Fruit fly (Drosophila melanogaster) whole organism, embryonic: ENCODE results near the gene CG5541.
A peak's percentile ranks its signal among the peaks of the same experiment; 100 is the strongest.

Experiments used
- Ada2b ChIP-seq: fragments of 200-800 bp; sonication (Bioruptor generic); IDR thresholded peaks from 2 replicates; pipeline ENCODE4 v1.3.6; 2022; ENCODE audit warnings: missing biosample characterization, missing genetic modification characterization
- Asciz ChIP-seq: fragments of 200-800 bp; sonication (Bioruptor generic); optimal IDR thresholded peaks from 2 replicates; lab custom pipeline; 2017; ENCODE audit warnings: missing biosample characterization, mild to moderate bottlenecking, missing genetic modification characterization, missing genetic modification reagents
- C15 ChIP-seq: fragments of 200-800 bp; sonication (Bioruptor generic); IDR thresholded peaks from 3 replicates; pipeline ENCODE4 v1.3.6; 2022; ENCODE audit warnings: missing biosample characterization, missing genetic modification characterization
- CG1024 ChIP-seq: fragments of 200-800 bp; sonication (Bioruptor generic); IDR thresholded peaks from 2 replicates; pipeline ENCODE4 v1.3.6; 2022; ENCODE audit warnings: missing biosample characterization, missing genetic modification characterization
- CG10959 ChIP-seq: fragments of 200-800 bp; sonication (Bioruptor generic); IDR thresholded peaks from 2 replicates; pipeline ENCODE4 v1.3.6; 2022; ENCODE audit warnings: missing biosample characterization, missing genetic modification characterization
- CG10979 ChIP-seq: fragments of 200-800 bp; sonication (Bioruptor generic); optimal IDR thresholded peaks from 2 replicates; lab custom pipeline; 2018; ENCODE audit warnings: missing biosample characterization, mild to moderate bottlenecking, missing genetic modification characterization, moderate library complexity
- CG11456 ChIP-seq: fragments of 200-800 bp; sonication (Bioruptor generic); IDR thresholded peaks from 3 replicates; pipeline ENCODE4 v1.3.6; 2022; ENCODE audit warnings: missing biosample characterization, missing genetic modification characterization
- CG12942 ChIP-seq: fragments of 200-800 bp; sonication (Bioruptor generic); optimal IDR thresholded peaks from 3 replicates; lab custom pipeline; 2016; ENCODE audit warnings: missing biosample characterization, missing genetic modification characterization
- CG14710 ChIP-seq: fragments of 200-800 bp; sonication (Bioruptor generic); optimal IDR thresholded peaks from 3 replicates; lab custom pipeline; 2019; ENCODE audit warnings: missing biosample characterization, mild to moderate bottlenecking, missing genetic modification characterization, moderate library complexity
- CG15479 ChIP-seq: fragments of 200-800 bp; sonication (Bioruptor generic); optimal IDR thresholded peaks from 3 replicates; lab custom pipeline; 2019; ENCODE audit warnings: missing biosample characterization, mild to moderate bottlenecking, missing genetic modification characterization, moderate library complexity
- CG15696 ChIP-seq: fragments of 200-800 bp; sonication (Bioruptor generic); optimal IDR thresholded peaks from 2 replicates; lab custom pipeline; 2019; ENCODE audit warnings: missing biosample characterization, mild to moderate bottlenecking, missing genetic modification characterization, moderate library complexity
- CG1602 ChIP-seq: fragments of 200-800 bp; sonication (Bioruptor generic); optimal IDR thresholded peaks from 3 replicates; lab custom pipeline; 2016; ENCODE audit warnings: missing biosample characterization, missing genetic modification characterization
- CG17385 ChIP-seq: fragments of 200-800 bp; sonication (Bioruptor generic); optimal IDR thresholded peaks from 3 replicates; lab custom pipeline; 2018; ENCODE audit warnings: missing biosample characterization, mild to moderate bottlenecking, missing genetic modification characterization
- CG18619 ChIP-seq: fragments of 200-800 bp; sonication (Bioruptor generic); optimal IDR thresholded peaks from 3 replicates; lab custom pipeline; 2017; ENCODE audit warnings: missing biosample characterization, mild to moderate bottlenecking, missing genetic modification characterization
- CG2199 ChIP-seq: fragments of 200-800 bp; sonication (Bioruptor generic); IDR thresholded peaks from 3 replicates; pipeline ENCODE4 v1.3.6; 2022; ENCODE audit warnings: missing biosample characterization, missing genetic modification characterization
- CG30020 ChIP-seq: fragments of 200-800 bp; optimal IDR thresholded peaks from 2 replicates; lab custom pipeline; 2019; ENCODE audit warnings: missing biosample characterization, mild to moderate bottlenecking, missing genetic modification characterization, moderate library complexity
- CG33213 ChIP-seq: fragments of 200-800 bp; sonication (Bioruptor generic); optimal IDR thresholded peaks from 3 replicates; lab custom pipeline; 2016; ENCODE audit warnings: missing biosample characterization, missing genetic modification characterization
- CG4404 ChIP-seq: fragments of 200-800 bp; sonication (Bioruptor generic); IDR thresholded peaks from 2 replicates; pipeline ENCODE4 v1.3.6; 2022; ENCODE audit warnings: missing biosample characterization, missing genetic modification characterization
- CG5953 ChIP-seq: fragments of 200-800 bp; sonication (Bioruptor generic); IDR thresholded peaks from 2 replicates; pipeline ENCODE4 v1.3.6; 2022; ENCODE audit warnings: missing biosample characterization, missing genetic modification characterization
- CG9437 ChIP-seq: fragments of 200-800 bp; sonication (Bioruptor generic); optimal IDR thresholded peaks from 2 replicates; lab custom pipeline; 2018; ENCODE audit warnings: missing biosample characterization, mild to moderate bottlenecking, missing genetic modification characterization
- CG9609 ChIP-seq: fragments of 200-800 bp; sonication (Bioruptor generic); optimal IDR thresholded peaks from 3 replicates; lab custom pipeline; 2016; ENCODE audit warnings: missing biosample characterization, missing genetic modification characterization
- Hmr ChIP-seq: fragments of 200-800 bp; sonication (Bioruptor generic); optimal IDR thresholded peaks from 3 replicates; lab custom pipeline; 2017; ENCODE audit warnings: mild to moderate bottlenecking, missing biosample characterization, missing genetic modification reagents, missing genetic modification characterization
- Kr ChIP-seq: fragments of 200-800 bp; sonication (Bioruptor generic); optimal IDR thresholded peaks from 2 replicates; lab custom pipeline; 2017; ENCODE audit warnings: missing biosample characterization, mild to moderate bottlenecking, missing genetic modification characterization
- Mrtf ChIP-seq: fragments of 200-800 bp; sonication (Bioruptor generic); IDR thresholded peaks from 3 replicates; pipeline ENCODE4 v1.3.6; 2022; ENCODE audit warnings: missing biosample characterization, missing genetic modification characterization
- NC2β ChIP-seq: fragments of 200-800 bp; sonication (Bioruptor generic); optimal IDR thresholded peaks from 2 replicates; lab custom pipeline; 2016; ENCODE audit warnings: missing biosample characterization, missing genetic modification characterization
- Oaz ChIP-seq: fragments of 200-800 bp; sonication (Bioruptor generic); IDR thresholded peaks from 2 replicates; pipeline ENCODE4 v1.3.6; 2022; ENCODE audit warnings: missing biosample characterization, missing genetic modification characterization
- Oli ChIP-seq: fragments of 200-800 bp; sonication (Bioruptor generic); optimal IDR thresholded peaks from 2 replicates; lab custom pipeline; 2018; ENCODE audit warnings: missing biosample characterization, mild to moderate bottlenecking, missing genetic modification characterization, moderate library complexity
- PHDP ChIP-seq: fragments of 200-800 bp; sonication (Bioruptor generic); optimal IDR thresholded peaks from 3 replicates; lab custom pipeline; 2018; ENCODE audit warnings: missing biosample characterization, mild to moderate bottlenecking, missing genetic modification characterization, moderate library complexity
- Rfx ChIP-seq: fragments of 200-800 bp; sonication (Bioruptor generic); IDR thresholded peaks from 2 replicates; pipeline ENCODE4 v1.3.6; 2022; ENCODE audit warnings: missing biosample characterization, missing genetic modification characterization
- Sox100B ChIP-seq: fragments of 200-800 bp; sonication (Bioruptor generic); optimal IDR thresholded peaks from 3 replicates; lab custom pipeline; 2018; ENCODE audit warnings: missing biosample characterization, mild to moderate bottlenecking, missing genetic modification characterization
- Spps ChIP-seq: fragments of 200-800 bp; sonication (Bioruptor generic); optimal IDR thresholded peaks from 2 replicates; lab custom pipeline; 2018; ENCODE audit warnings: missing biosample characterization, mild to moderate bottlenecking, missing genetic modification characterization
- Ssrp ChIP-seq: fragments of 200-800 bp; sonication (Bioruptor generic); optimal IDR thresholded peaks from 2 replicates; lab custom pipeline; 2018; ENCODE audit warnings: missing biosample characterization, mild to moderate bottlenecking, missing genetic modification characterization, moderate library complexity
- Xrp1 ChIP-seq: fragments of 200-800 bp; sonication (Bioruptor generic); IDR thresholded peaks from 2 replicates; pipeline ENCODE4 v1.3.6; 2022; ENCODE audit warnings: missing biosample characterization, missing genetic modification characterization
- ash1 ChIP-seq: fragments of 200-800 bp; sonication (Bioruptor generic); optimal IDR thresholded peaks from 2 replicates; lab custom pipeline; 2018; ENCODE audit warnings: missing biosample characterization, mild to moderate bottlenecking, missing genetic modification characterization
- caup ChIP-seq: fragments of 200-800 bp; sonication (Bioruptor generic); optimal IDR thresholded peaks from 3 replicates; lab custom pipeline; 2017; ENCODE audit warnings: missing biosample characterization, mild to moderate bottlenecking, missing genetic modification characterization, moderate library complexity; ENCODE audit not compliant: severe bottlenecking
- chn ChIP-seq: fragments of 200-800 bp; sonication (Bioruptor generic); optimal IDR thresholded peaks from 2 replicates; lab custom pipeline; 2016; ENCODE audit warnings: missing biosample characterization, missing genetic modification characterization
- gcm ChIP-seq: fragments of 200-800 bp; sonication (Bioruptor generic); optimal IDR thresholded peaks from 2 replicates; lab custom pipeline; 2019; ENCODE audit warnings: missing biosample characterization, mild to moderate bottlenecking, missing genetic modification characterization, moderate library complexity
- insv ChIP-seq, 2 experiments: fragments of 200-800 bp; sonication (Bioruptor generic); optimal IDR thresholded peaks; 3 replicates each; lab custom pipeline; 2016 to 2018; ENCODE audit warnings: missing biosample characterization in 2 of 2, missing genetic modification characterization in 2 of 2
- ken ChIP-seq: fragments of 200-800 bp; sonication (Bioruptor generic); IDR thresholded peaks from 3 replicates; pipeline ENCODE4 v1.3.6; 2022; ENCODE audit warnings: missing biosample characterization, missing genetic modification characterization
- lbe ChIP-seq: fragments of 200-800 bp; sonication (Bioruptor generic); optimal IDR thresholded peaks from 2 replicates; lab custom pipeline; 2016; ENCODE audit warnings: missing biosample characterization, mild to moderate bottlenecking, missing genetic modification characterization
- lov ChIP-seq, 2 experiments: fragments of 200-800 bp in 1 of 2; fragments of >200 bp in 1 of 2; sonication (Bioruptor generic) in 1 of 2; IDR thresholded peaks in 1 of 2; optimal IDR thresholded peaks in 1 of 2; 2 replicates in 1 of 2; 3 replicates in 1 of 2; pipeline versions ENCODE4 v1.3.6 to Lab custom; 2017 to 2022; ENCODE audit warnings: missing biosample characterization in 1 of 2, missing genetic modification characterization in 1 of 2
- prd ChIP-seq, 3 experiments: fragments of >200 bp in 2 of 3; fragments of 200-800 bp in 1 of 3; sonication (Bioruptor generic) in 1 of 3; optimal IDR thresholded peaks in 2 of 3; IDR thresholded peaks in 1 of 3; 2 replicates in 2 of 3; 3 replicates in 1 of 3; pipeline versions ENCODE4 v1.3.6 to Lab custom; 2017 to 2022; ENCODE audit warnings: missing biosample characterization in 1 of 3, missing genetic modification characterization in 1 of 3
- ro ChIP-seq: fragments of 200-800 bp; sonication (Bioruptor generic); IDR thresholded peaks from 2 replicates; pipeline ENCODE4 v1.3.6; 2022; ENCODE audit warnings: missing biosample characterization, missing genetic modification characterization
- row ChIP-seq: fragments of 200-800 bp; sonication (Bioruptor generic); IDR thresholded peaks from 3 replicates; pipeline ENCODE4 v1.3.6; 2022; ENCODE audit warnings: missing biosample characterization, missing genetic modification characterization
- sens ChIP-seq: fragments of 200-800 bp; sonication (Bioruptor generic); peaks from one replicate; lab custom pipeline; 2016; ENCODE audit warnings: missing biosample characterization, missing genetic modification characterization
- sima ChIP-seq: fragments of 200-800 bp; sonication (Bioruptor generic); optimal IDR thresholded peaks from 2 replicates; lab custom pipeline; 2016; ENCODE audit warnings: missing biosample characterization, missing genetic modification characterization
- so ChIP-seq: fragments of 200-800 bp; sonication (Bioruptor generic); IDR thresholded peaks from 3 replicates; pipeline ENCODE4 v1.3.6; 2022; ENCODE audit warnings: missing biosample characterization, missing genetic modification characterization
- tna ChIP-seq: fragments of 200-800 bp; sonication (Bioruptor generic); IDR thresholded peaks from 2 replicates; pipeline ENCODE4 v1.3.6; 2022; ENCODE audit warnings: missing biosample characterization, missing genetic modification characterization; ENCODE audit not compliant: partially characterized antibody
- wor ChIP-seq: fragments of 200-800 bp; sonication (Bioruptor generic); IDR thresholded peaks from 2 replicates; pipeline ENCODE4 v1.3.6; 2022; ENCODE audit warnings: missing biosample characterization, missing genetic modification characterization

CG5541 gene

dm6 chrX:15023826-15024545, 19.9 kb upstream of the CG5541 start, which contains the start of gene be (continued):
- TF ChIP-seq wor (GFP tag; lab: Robert Waterston, UW) (peak; percentile 36; the same call in 1 of the 2 replicates), CG15479 (no peak), CG1024 (GFP tag; lab: Robert Waterston, UW) (no peak), CG14710 (peak; percentile 87), PHDP (peak; percentile 62), sens (peak; percentile 60), so (GFP tag; lab: Robert Waterston, UW) (no peak), CG9437 (GFP tag; lab: Kevin White, UChicago) (peak; percentile 85), ken (GFP tag; lab: Robert Waterston, UW) (no peak), caup (GFP tag; lab: Kevin White, UChicago) (peak; percentile 9), ro (peak; percentile 40; the same call in 1 of the 2 replicates), chn (no peak), Hmr (GFP tag; lab: Kevin White, UChicago) (peak; percentile 48), sima (GFP tag; lab: Kevin White, UChicago) (no peak), CG9609 (GFP tag; lab: Kevin White, UChicago) (no peak), tna (no peak), CG2199 (GFP tag; lab: Robert Waterston, UW) (no peak), CG15696 (peak; percentile 76), NC2β (no peak), Rfx (GFP tag; lab: Robert Waterston, UW) (peak; percentile 41), CG12942 (GFP tag; lab: Kevin White, UChicago) (peak; percentile 46), Spps (tag; lab: Kevin White, UChicago) (peak; percentile 39), CG11456 (GFP tag; lab: Robert Waterston, UW) (peak; percentile 41; the same call in 2 of the 3 replicates), insv (GFP tag; optimal IDR thresholded peaks at IDR 0.05; lab: Kevin White, UChicago) (peak in 1 of 2 experiments; percentile 25), CG10959 (GFP tag; lab: Robert Waterston, UW) (0 out of 2 replicates have a peak, but pooled peaks have one; percentile 44), row (GFP tag; lab: Robert Waterston, UW) (peak; percentile 86), CG5953 (no peak), CG30020 (peak; percentile 69), CG10979 (tag; lab: Kevin White, UChicago) (peak; percentile 85), Asciz (GFP tag; lab: Kevin White, UChicago) (peak; percentile 28), CG1602 (GFP tag; lab: Kevin White, UChicago) (peak; percentile 57), lbe (GFP tag; lab: Kevin White, UChicago) (no peak), CG4404 (peak; percentile 62), Ada2b (peak; percentile 44), CG33213 (GFP tag; lab: Kevin White, UChicago) (no peak), Ssrp (tag; lab: Kevin White, UChicago) (peak; percentile 78), Oli (tag; lab: Kevin White, UChicago) (peak; percentile 66), prd (optimal IDR thresholded peaks at IDR 0.05; lab: Kevin White, UChicago) (no peak), prd (GFP tag; IDR thresholded peaks at IDR 0.05; lab: Robert Waterston, UW) (peak; percentile 64), CG18619 (GFP tag; lab: Kevin White, UChicago) (peak; percentile 63), gcm (GFP tag; lab: Kevin White, UChicago) (peak; percentile 55), lov (optimal IDR thresholded peaks at IDR 0.05; lab: Kevin White, UChicago) (no peak), lov (GFP tag; IDR thresholded peaks at IDR 0.05; lab: Robert Waterston, UW) (no peak), Oaz (GFP tag; lab: Robert Waterston, UW) (no peak), Mrtf (0 out of 3 replicates have a peak, but pooled peaks have one; percentile 26), CG17385 (GFP tag; lab: Kevin White, UChicago) (peak; percentile 75), C15 (GFP tag; lab: Robert Waterston, UW) (no peak), Xrp1 (GFP tag; lab: Robert Waterston, UW) (peak; percentile 72), Kr (no peak), ash1 (GFP tag; lab: Kevin White, UChicago) (no peak), Sox100B (GFP tag; lab: Kevin White, UChicago) (peak; percentile 87)
